Worm (Caenorhabditis elegans): ENCODE measurements around the gene T24H10.1.

ce11 chrII:9143795-9144194 is 44.6 kb downstream of the T24H10.1 start:
- no peak for TF ChIP-seq unc-62 (GFP tag; optimal IDR thresholded peaks at IDR 0.05)
- TF ChIP-seq gei-17 (GFP tag; optimal IDR thresholded peaks at IDR 0.05), result no peak
- TF ChIP-seq F23B12.7 (tag; optimal IDR thresholded peaks at IDR 0.05; ENCODE audit: insufficient read depth), result no peak
- TF ChIP-seq aptf-3 (GFP tag; IDR thresholded peaks at IDR 0.05), result no peak
- no peak for TF ChIP-seq snpc-4 (GFP tag; optimal IDR thresholded peaks at IDR 0.05)
- TF ChIP-seq snpc-4 (tag; optimal IDR thresholded peaks at IDR 0.05), result no peak

All from whole organism, young adult.